Fruit fly (Drosophila melanogaster): ENCODE measurements around the gene spel1.

DNA sequence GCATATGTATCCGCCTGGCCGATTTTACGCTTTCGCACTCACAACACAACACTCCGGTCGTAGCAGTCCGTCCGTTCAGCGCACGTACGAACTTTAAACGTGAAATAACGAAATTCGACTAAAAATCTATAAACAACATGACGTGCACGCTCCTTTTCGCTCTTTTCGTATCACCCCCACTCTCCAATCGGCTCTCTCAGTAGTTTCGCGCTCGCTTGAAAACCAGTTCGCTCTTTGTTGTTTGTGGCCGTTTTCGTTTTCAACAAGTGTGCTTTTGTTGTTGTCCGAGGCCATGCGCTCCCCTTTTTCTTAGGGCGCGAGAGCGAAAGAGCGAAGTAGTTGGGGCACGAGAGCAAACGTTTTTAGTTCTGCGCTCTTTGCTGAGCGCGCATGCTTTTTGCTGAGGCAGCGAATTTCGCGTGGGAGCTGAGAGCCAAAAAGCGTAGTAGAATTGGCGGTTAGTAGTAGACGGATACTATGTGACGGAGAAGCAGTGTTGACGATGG is 47.6 kb downstream of the spel1 start, which contains the start of gene elB:
- TF ChIP-seq CG33017 (tag; optimal IDR thresholded peaks at IDR 0.05), result no peak
- no peak for TF ChIP-seq CG5204 (GFP tag; optimal IDR thresholded peaks at IDR 0.05)
- no peak for TF ChIP-seq CG1620 (GFP tag; optimal IDR thresholded peaks at IDR 0.05)
- peak; percentile 14 for TF ChIP-seq CG7045 (GFP tag; optimal IDR thresholded peaks at IDR 0.05)
- peak; percentile 9 for TF ChIP-seq Crg-1 (GFP tag; optimal IDR thresholded peaks at IDR 0.05)

Measured in whole organism, adult.